1 fruit fly cellular context compared by ENCODE assay signal in genomic region chr3L:11551949-11552348, dm6.
TF ChIP-seq lines count a peak whose summit lies in the region.

No protein-coding gene starts in this region.

TF ChIP-seq in whole organism, embryonic, 481 proteins besides CTCF, POLR2A, EP300 and RAD21 (continued from another document and continues in another):
- TF ChIP-seq ap (GFP tag; IDR thresholded peaks at IDR 0.05; lab: Robert Waterston, UW) (no peak), CG11696 (GFP tag; IDR thresholded peaks at IDR 0.05; lab: Robert Waterston, UW) (no peak), pros (GFP tag; optimal IDR thresholded peaks at IDR 0.05; lab: Kevin White, UChicago) (peak; percentile 73), CG18476 (GFP tag; optimal IDR thresholded peaks at IDR 0.05; lab: Kevin White, UChicago) (no peak), Doc3 (GFP tag; IDR thresholded peaks at IDR 0.05; lab: Robert Waterston, UW; ENCODE audit: partially characterized antibody) (no peak), CG32532 (GFP tag; IDR thresholded peaks at IDR 0.05; lab: Robert Waterston, UW) (no peak; the same call in 1 of the 2 replicates), E2f2 (GFP tag; IDR thresholded peaks at IDR 0.05; lab: Robert Waterston, UW) (no peak), ham (GFP tag; IDR thresholded peaks at IDR 0.05; lab: Robert Waterston, UW) (no peak), oc (tag; optimal IDR thresholded peaks at IDR 0.05; lab: Kevin White, UChicago) (no peak), CG1529 (GFP tag; optimal IDR thresholded peaks at IDR 0.05; lab: Kevin White, UChicago) (no peak), Scr (GFP tag; IDR thresholded peaks at IDR 0.05; lab: Robert Waterston, UW; ENCODE audit: partially characterized antibody) (no peak), Taf1 (GFP tag; IDR thresholded peaks at IDR 0.05; lab: Robert Waterston, UW) (no peak), tll (GFP tag; optimal IDR thresholded peaks at IDR 0.05; lab: Kevin White, UChicago) (no peak), lov (optimal IDR thresholded peaks at IDR 0.05; lab: Kevin White, UChicago) (no peak), lov (GFP tag; IDR thresholded peaks at IDR 0.05; lab: Robert Waterston, UW) (no peak), CG8089 (GFP tag; optimal IDR thresholded peaks at IDR 0.05; lab: Kevin White, UChicago) (no peak), nmo (GFP tag; optimal IDR thresholded peaks at IDR 0.05; lab: Kevin White, UChicago) (peak; percentile 40), CG10959 (GFP tag; IDR thresholded peaks at IDR 0.05; lab: Robert Waterston, UW) (peak; percentile 39; the same call in 1 of the 2 replicates), gcm (GFP tag; optimal IDR thresholded peaks at IDR 0.05; lab: Kevin White, UChicago) (peak; percentile 45), grn (GFP tag; optimal IDR thresholded peaks at IDR 0.05; lab: Kevin White, UChicago) (no peak), tio (GFP tag; optimal IDR thresholded peaks at IDR 0.05; lab: Kevin White, UChicago) (peak; percentile 1), bigmax (GFP tag; optimal IDR thresholded peaks at IDR 0.05; lab: Kevin White, UChicago) (no peak), CG9609 (GFP tag; optimal IDR thresholded peaks at IDR 0.05; lab: Kevin White, UChicago) (no peak), BtbVII (GFP tag; optimal IDR thresholded peaks at IDR 0.05; lab: Kevin White, UChicago) (no peak), slp2 (GFP tag; optimal IDR thresholded peaks at IDR 0.05; lab: Kevin White, UChicago) (no peak), CG33557 (GFP tag; optimal IDR thresholded peaks at IDR 0.05; lab: Kevin White, UChicago) (peak; percentile 46), NfI (GFP tag; optimal IDR thresholded peaks at IDR 0.05; lab: Kevin White, UChicago) (no peak), Spps (tag; optimal IDR thresholded peaks at IDR 0.05; lab: Kevin White, UChicago) (peak; percentile 25), Eip74EF (GFP tag; optimal IDR thresholded peaks at IDR 0.05; lab: Kevin White, UChicago) (no peak), tgo (GFP tag; IDR thresholded peaks at IDR 0.05; lab: Robert Waterston, UW) (0 out of 3 replicates have a peak, but pooled peaks have one; percentile 43), zen (tag; optimal IDR thresholded peaks at IDR 0.05; lab: Kevin White, UChicago) (no peak), da (GFP tag; optimal IDR thresholded peaks at IDR 0.05; lab: Kevin White, UChicago) (no peak), CG9215 (GFP tag; IDR thresholded peaks at IDR 0.05; lab: Robert Waterston, UW) (no peak), E2f1 (GFP tag; IDR thresholded peaks at IDR 0.05; lab: Robert Waterston, UW) (peak; percentile 52), CG16813 (GFP tag; IDR thresholded peaks at IDR 0.05; lab: Robert Waterston, UW; ENCODE audit: partially characterized antibody) (0 out of 3 replicates have a peak, but pooled peaks have one; percentile 21), CG9817 (tag; optimal IDR thresholded peaks at IDR 0.05; lab: Kevin White, UChicago) (no peak), ewg (GFP tag; optimal IDR thresholded peaks at IDR 0.05; lab: Kevin White, UChicago) (no peak), kay (GFP tag; optimal IDR thresholded peaks at IDR 0.05; lab: Kevin White, UChicago) (peak; percentile 6), CG2199 (GFP tag; IDR thresholded peaks at IDR 0.05; lab: Robert Waterston, UW) (no peak), unc-4 (GFP tag; IDR thresholded peaks at IDR 0.05; lab: Robert Waterston, UW; ENCODE audit: partially characterized antibody) (no peak), sob (GFP tag; IDR thresholded peaks at IDR 0.05; lab: Robert Waterston, UW) (no peak), lab (GFP tag; optimal IDR thresholded peaks at IDR 0.05; lab: Kevin White, UChicago) (peak; percentile 16), CG18619 (GFP tag; optimal IDR thresholded peaks at IDR 0.05; lab: Kevin White, UChicago) (no peak), CG17385 (GFP tag; optimal IDR thresholded peaks at IDR 0.05; lab: Kevin White, UChicago) (peak; percentile 2), ssp (GFP tag; IDR thresholded peaks at IDR 0.05; lab: Robert Waterston, UW) (peak; percentile 38), CG11398 (GFP tag; optimal IDR thresholded peaks at IDR 0.05; lab: Kevin White, UChicago) (no peak), tx (GFP tag; optimal IDR thresholded peaks at IDR 0.05; lab: Kevin White, UChicago) (no peak), sc (optimal IDR thresholded peaks at IDR 0.05; lab: Kevin White, UChicago) (no peak), sc (GFP tag; optimal IDR thresholded peaks at IDR 0.05; lab: Kevin White, UChicago) (peak; percentile 36), HmgD (GFP tag; optimal IDR thresholded peaks at IDR 0.05; lab: Kevin White, UChicago) (no peak), BEAF-32 (GFP tag; optimal IDR thresholded peaks at IDR 0.05; lab: Kevin White, UChicago) (no peak), hkb (optimal IDR thresholded peaks at IDR 0.05; lab: Kevin White, UChicago) (no peak), hkb (GFP tag; IDR thresholded peaks at IDR 0.05; lab: Robert Waterston, UW) (no peak), CG6175 (GFP tag; IDR thresholded peaks at IDR 0.05; lab: Robert Waterston, UW) (no peak), org-1 (GFP tag; optimal IDR thresholded peaks at IDR 0.05; lab: Kevin White, UChicago) (no peak), ash1 (GFP tag; optimal IDR thresholded peaks at IDR 0.05; lab: Kevin White, UChicago) (no peak), Neu2 (GFP tag; optimal IDR thresholded peaks at IDR 0.05; lab: Kevin White, UChicago; ENCODE audit: borderline replicate concordance) (no peak), CG17359 (tag; optimal IDR thresholded peaks at IDR 0.05; lab: Kevin White, UChicago) (peak; percentile 50), H2.0 (GFP tag; IDR thresholded peaks at IDR 0.05; lab: Robert Waterston, UW) (0 out of 2 replicates have a peak, but pooled peaks have one; percentile 26), CG10321 (GFP tag; IDR thresholded peaks at IDR 0.05; lab: Robert Waterston, UW) (no peak), CG3281 (GFP tag; optimal IDR thresholded peaks at IDR 0.05; lab: Kevin White, UChicago) (no peak), CG10979 (tag; optimal IDR thresholded peaks at IDR 0.05; lab: Kevin White, UChicago) (peak; percentile 75), CG13624 (GFP tag; optimal IDR thresholded peaks at IDR 0.05; lab: Kevin White, UChicago) (no peak), CG5953 (GFP tag; IDR thresholded peaks at IDR 0.05; lab: Robert Waterston, UW) (no peak), Dll (GFP tag; IDR thresholded peaks at IDR 0.05; lab: Robert Waterston, UW; ENCODE audit: partially characterized antibody) (no peak), sima (GFP tag; optimal IDR thresholded peaks at IDR 0.05; lab: Kevin White, UChicago) (no peak), repo (GFP tag; optimal IDR thresholded peaks at IDR 0.05; lab: Kevin White, UChicago) (no peak), CG13424 (tag; optimal IDR thresholded peaks at IDR 0.05; lab: Kevin White, UChicago) (peak; percentile 42), yki (optimal IDR thresholded peaks at IDR 0.05; lab: Kevin White, UChicago) (no peak), corto (GFP tag; optimal IDR thresholded peaks at IDR 0.05; lab: Kevin White, UChicago) (no peak), ATbp (GFP tag; optimal IDR thresholded peaks at IDR 0.05; lab: Kevin White, UChicago) (peak; percentile 41), HLHmδ (GFP tag; optimal IDR thresholded peaks at IDR 0.05; lab: Kevin White, UChicago) (no peak), Six4 (GFP tag; optimal IDR thresholded peaks at IDR 0.05; lab: Kevin White, UChicago) (peak; percentile 28), Ada2b (GFP tag; IDR thresholded peaks at IDR 0.05; lab: Robert Waterston, UW) (peak; percentile 26; the same call in 1 of the 2 replicates), CG6765 (GFP tag; optimal IDR thresholded peaks at IDR 0.05; lab: Kevin White, UChicago) (no peak), CG17612 (GFP tag; IDR thresholded peaks at IDR 0.05; lab: Robert Waterston, UW) (no peak), mam (GFP tag; optimal IDR thresholded peaks at IDR 0.05; lab: Kevin White, UChicago) (no peak), gcm2 (GFP tag; optimal IDR thresholded peaks at IDR 0.05; lab: Kevin White, UChicago) (no peak), CG10147 (GFP tag; optimal IDR thresholded peaks at IDR 0.05; lab: Kevin White, UChicago) (peak; percentile 17), seq (GFP tag; IDR thresholded peaks at IDR 0.05; lab: Robert Waterston, UW) (no peak), CG14667 (GFP tag; IDR thresholded peaks at IDR 0.05; lab: Robert Waterston, UW) (no peak), YL-1 (GFP tag; optimal IDR thresholded peaks at IDR 0.05; lab: Kevin White, UChicago) (no peak), bowl (GFP tag; IDR thresholded peaks at IDR 0.05; lab: Robert Waterston, UW) (no peak), Mrtf (GFP tag; IDR thresholded peaks at IDR 0.05; lab: Robert Waterston, UW) (no peak), bsh (GFP tag; optimal IDR thresholded peaks at IDR 0.05; lab: Kevin White, UChicago) (peak in 1 of 2 experiments; percentile 73), CG33213 (GFP tag; optimal IDR thresholded peaks at IDR 0.05; lab: Kevin White, UChicago) (no peak), Oaz (GFP tag; IDR thresholded peaks at IDR 0.05; lab: Robert Waterston, UW) (no peak), sisA (GFP tag; IDR thresholded peaks at IDR 0.05; lab: Robert Waterston, UW) (peak; percentile 45), CG17361 (GFP tag; IDR thresholded peaks at IDR 0.05; lab: Robert Waterston, UW) (peak; percentile 51; the same call in 1 of the 3 replicates), CG16779 (GFP tag; IDR thresholded peaks at IDR 0.05; lab: Robert Waterston, UW) (no peak), twi (tag; optimal IDR thresholded peaks at IDR 0.05; lab: Kevin White, UChicago) (no peak), CG3847 (GFP tag; IDR thresholded peaks at IDR 0.05; lab: Robert Waterston, UW) (no peak), Fer1 (GFP tag; optimal IDR thresholded peaks at IDR 0.05; lab: Kevin White, UChicago) (no peak), Med (GFP tag; lab: Kevin White, UChicago) (peak; percentile 76), CG12659 (GFP tag; optimal IDR thresholded peaks at IDR 0.05; lab: Kevin White, UChicago) (peak; percentile 4), HLH4C (GFP tag; IDR thresholded peaks at IDR 0.05; lab: Robert Waterston, UW; ENCODE audit: partially characterized antibody) (no peak), eyg (GFP tag; optimal IDR thresholded peaks at IDR 0.05; lab: Kevin White, UChicago) (no peak), Fer3 (tag; optimal IDR thresholded peaks at IDR 0.05; lab: Kevin White, UChicago) (no peak), CG4360 (GFP tag; IDR thresholded peaks at IDR 0.05; lab: Robert Waterston, UW) (no peak), knrl (GFP tag; IDR thresholded peaks at IDR 0.05; lab: Robert Waterston, UW; ENCODE audit: partially characterized antibody) (no peak), CG34376 (GFP tag; optimal IDR thresholded peaks at IDR 0.05; lab: Kevin White, UChicago) (no peak), Tbp (GFP tag; optimal IDR thresholded peaks at IDR 0.05; lab: Kevin White, UChicago) (no peak), Hr78 (GFP tag; optimal IDR thresholded peaks at IDR 0.05; lab: Kevin White, UChicago) (no peak), Dbx (GFP tag; IDR thresholded peaks at IDR 0.05; lab: Robert Waterston, UW) (no peak), CG2875 (GFP tag; optimal IDR thresholded peaks at IDR 0.05; lab: Kevin White, UChicago) (no peak), ftz-f1 (GFP tag; optimal IDR thresholded peaks at IDR 0.05; lab: Kevin White, UChicago) (no peak), H15 (GFP tag; IDR thresholded peaks at IDR 0.05; lab: Robert Waterston, UW) (0 out of 3 replicates have a peak, but pooled peaks have one; percentile 45), nerfin-1 (tag; optimal IDR thresholded peaks at IDR 0.05; lab: Kevin White, UChicago) (peak; percentile 35), sens-2 (GFP tag; IDR thresholded peaks at IDR 0.05; lab: Robert Waterston, UW) (no peak), CG7556 (GFP tag; optimal IDR thresholded peaks at IDR 0.05; lab: Kevin White, UChicago) (peak; percentile 36), al (GFP tag; IDR thresholded peaks at IDR 0.05; lab: Robert Waterston, UW) (no peak), Usf (GFP tag; optimal IDR thresholded peaks at IDR 0.05; lab: Kevin White, UChicago) (no peak), CG6654 (GFP tag; optimal IDR thresholded peaks at IDR 0.05; lab: Kevin White, UChicago) (no peak), CG1602 (GFP tag; optimal IDR thresholded peaks at IDR 0.05; lab: Kevin White, UChicago) (peak; percentile 18), C15 (GFP tag; IDR thresholded peaks at IDR 0.05; lab: Robert Waterston, UW) (no peak), pan (optimal IDR thresholded peaks at IDR 0.05; lab: Kevin White, UChicago) (no peak), pan (GFP tag; optimal IDR thresholded peaks at IDR 0.05 in 1 of 2, IDR thresholded peaks at IDR 0.05 in 1 of 2) (peak in 1 of 2 experiments; percentile 25), fd64A (GFP tag; optimal IDR thresholded peaks at IDR 0.05; lab: Kevin White, UChicago) (no peak), vnd (GFP tag; IDR thresholded peaks at IDR 0.05; lab: Robert Waterston, UW; ENCODE audit: partially characterized antibody) (0 out of 3 replicates have a peak, but pooled peaks have one; percentile 19), cg (GFP tag; optimal IDR thresholded peaks at IDR 0.05; lab: Kevin White, UChicago) (no peak), CG2678 (tag; optimal IDR thresholded peaks at IDR 0.05; lab: Kevin White, UChicago) (peak; percentile 46), slou (GFP tag; optimal IDR thresholded peaks at IDR 0.05; lab: Kevin White, UChicago) (no peak), Hmr (GFP tag; optimal IDR thresholded peaks at IDR 0.05; lab: Kevin White, UChicago) (no peak), ranshi (GFP tag; IDR thresholded peaks at IDR 0.05; lab: Robert Waterston, UW) (0 out of 2 replicates have a peak, but pooled peaks have one; percentile 24), Xbp1 (GFP tag; optimal IDR thresholded peaks at IDR 0.05; lab: Kevin White, UChicago) (peak; percentile 31), ro (GFP tag; IDR thresholded peaks at IDR 0.05; lab: Robert Waterston, UW) (no peak), CG4707 (GFP tag; optimal IDR thresholded peaks at IDR 0.05; lab: Kevin White, UChicago) (no peak), pho (GFP tag; optimal IDR thresholded peaks at IDR 0.05; lab: Kevin White, UChicago) (no peak), CG10274 (GFP tag; optimal IDR thresholded peaks at IDR 0.05; lab: Kevin White, UChicago) (no peak), CG8924 (tag; optimal IDR thresholded peaks at IDR 0.05; lab: Kevin White, UChicago) (peak; percentile 44), CG6791 (GFP tag; IDR thresholded peaks at IDR 0.05; lab: Robert Waterston, UW; ENCODE audit: partially characterized antibody) (no peak), CG6254 (GFP tag; optimal IDR thresholded peaks at IDR 0.05; lab: Kevin White, UChicago) (peak; percentile 35), usp (GFP tag; optimal IDR thresholded peaks at IDR 0.05; lab: Kevin White, UChicago) (no peak), jumu (GFP tag; optimal IDR thresholded peaks at IDR 0.05; lab: Kevin White, UChicago) (peak; percentile 14), kni (GFP tag; optimal IDR thresholded peaks at IDR 0.05; lab: Kevin White, UChicago) (no peak), toy (GFP tag; IDR thresholded peaks at IDR 0.05; lab: Robert Waterston, UW) (no peak)
